Fruit fly (Drosophila melanogaster) whole organism, embryonic: Measurements from ENCODE around the gene Ykt6.

ENCODE experiments used
- CG10147 ChIP-seq: fragments of 200-800 bp; sonication (Bioruptor generic); optimal IDR thresholded peaks from 2 replicates; lab custom pipeline; 2019; ENCODE audit warnings: missing biosample characterization, mild to moderate bottlenecking, missing genetic modification characterization, moderate library complexity
- CG12219 ChIP-seq: fragments of 200-800 bp; sonication (Bioruptor generic); optimal IDR thresholded peaks from 3 replicates; lab custom pipeline; 2018; ENCODE audit warnings: missing biosample characterization, mild to moderate bottlenecking, missing genetic modification characterization
- CG12744 ChIP-seq: fragments of 200-800 bp; sonication (Bioruptor generic); optimal IDR thresholded peaks from 2 replicates; lab custom pipeline; 2016; ENCODE audit warnings: missing biosample characterization, missing genetic modification characterization
- CG13775 ChIP-seq: fragments of 200-800 bp; sonication (Bioruptor generic); optimal IDR thresholded peaks from 3 replicates; lab custom pipeline; 2017; ENCODE audit warnings: missing biosample characterization, mild to moderate bottlenecking, missing genetic modification characterization
- CG14441 ChIP-seq: fragments of 200-800 bp; sonication (Bioruptor generic); IDR thresholded peaks from 2 replicates; pipeline ENCODE4 v1.3.6; 2022; ENCODE audit warnings: missing biosample characterization, missing genetic modification characterization
- CG14667 ChIP-seq: fragments of 200-800 bp; sonication (Bioruptor generic); IDR thresholded peaks from 2 replicates; pipeline ENCODE4 v1.3.6; 2022; ENCODE audit warnings: missing biosample characterization, missing genetic modification characterization
- CG15073 ChIP-seq: fragments of 200-800 bp; sonication (Bioruptor generic); optimal IDR thresholded peaks from 2 replicates; lab custom pipeline; 2016; ENCODE audit warnings: missing biosample characterization, missing genetic modification characterization
- CG1529 ChIP-seq: fragments of 200-800 bp; sonication (Bioruptor generic); optimal IDR thresholded peaks from 3 replicates; lab custom pipeline; 2018; ENCODE audit warnings: missing biosample characterization, missing genetic modification characterization
- CG4404 ChIP-seq: fragments of 200-800 bp; sonication (Bioruptor generic); IDR thresholded peaks from 2 replicates; pipeline ENCODE4 v1.3.6; 2022; ENCODE audit warnings: missing biosample characterization, missing genetic modification characterization
- CG5180 ChIP-seq: fragments of 200-800 bp; sonication (Bioruptor generic); optimal IDR thresholded peaks from 3 replicates; lab custom pipeline; 2017; ENCODE audit warnings: missing biosample characterization, missing genetic modification characterization, mild to moderate bottlenecking, moderate library complexity, missing genetic modification reagents
- CG7987 ChIP-seq: fragments of 200-800 bp; sonication (Bioruptor generic); optimal IDR thresholded peaks from 2 replicates; lab custom pipeline; 2018; ENCODE audit warnings: missing biosample characterization, mild to moderate bottlenecking, missing genetic modification characterization, moderate library complexity
- CG8281 ChIP-seq: fragments of 200-800 bp; sonication (Bioruptor generic); optimal IDR thresholded peaks from 2 replicates; lab custom pipeline; 2018; ENCODE audit warnings: missing biosample characterization, mild to moderate bottlenecking, missing genetic modification characterization, moderate library complexity
- CrebB ChIP-seq: fragments of 200-800 bp; sonication (Bioruptor generic); optimal IDR thresholded peaks from 3 replicates; lab custom pipeline; 2018; ENCODE audit warnings: missing biosample characterization, mild to moderate bottlenecking, missing genetic modification characterization
- Dref ChIP-seq: fragments of 200-800 bp; sonication (Bioruptor generic); IDR thresholded peaks from 2 replicates; pipeline ENCODE4 v1.3.6; 2022; ENCODE audit warnings: missing biosample characterization, missing genetic modification characterization
- Eip74EF ChIP-seq, 2 experiments: fragments of 200-800 bp in 1 of 2; fragments of >200 bp in 1 of 2; sonication (Bioruptor generic) in 1 of 2; optimal IDR thresholded peaks; 2 replicates each; lab custom pipeline; 2017 to 2019; ENCODE audit warnings: missing biosample characterization in 2 of 2, missing genetic modification characterization in 2 of 2, mild to moderate bottlenecking in 1 of 2, moderate library complexity in 1 of 2
- Fer1 ChIP-seq: fragments of 200-800 bp; sonication (Bioruptor generic); optimal IDR thresholded peaks from 2 replicates; lab custom pipeline; 2017; ENCODE audit warnings: missing biosample characterization, mild to moderate bottlenecking, missing genetic modification characterization
- Gug ChIP-seq: fragments of 200-800 bp; sonication (Bioruptor generic); IDR thresholded peaks from 4 replicates; pipeline ENCODE4 v1.3.6; 2022; ENCODE audit warnings: missing biosample characterization, missing genetic modification characterization
- MTF-1 ChIP-seq: fragments of 200-800 bp; sonication (Bioruptor generic); optimal IDR thresholded peaks from 2 replicates; lab custom pipeline; 2018; ENCODE audit warnings: missing biosample characterization, mild to moderate bottlenecking, missing genetic modification characterization, borderline replicate concordance
- Mad ChIP-seq: fragments of 200-800 bp; sonication (Bioruptor generic); optimal IDR thresholded peaks from 2 replicates; lab custom pipeline; 2016; ENCODE audit warnings: missing biosample characterization, missing genetic modification characterization
- Nf-YA ChIP-seq: fragments of 200-800 bp; sonication (Bioruptor generic); IDR thresholded peaks from 2 replicates; pipeline ENCODE4 v1.3.6; 2022; ENCODE audit warnings: missing biosample characterization, missing genetic modification characterization
- Scr ChIP-seq: fragments of 200-800 bp; sonication (Bioruptor generic); IDR thresholded peaks from 2 replicates; pipeline ENCODE4 v1.3.6; 2022; ENCODE audit warnings: missing biosample characterization, missing genetic modification characterization; ENCODE audit not compliant: partially characterized antibody
- Sox102F ChIP-seq: fragments of 200-800 bp; sonication (Bioruptor generic); optimal IDR thresholded peaks from 2 replicates; lab custom pipeline; 2018; ENCODE audit warnings: missing biosample characterization, mild to moderate bottlenecking, missing genetic modification characterization, moderate library complexity
- YL-1 ChIP-seq: fragments of 200-800 bp; sonication (Bioruptor generic); optimal IDR thresholded peaks from 3 replicates; lab custom pipeline; 2017; ENCODE audit warnings: missing biosample characterization, mild to moderate bottlenecking, missing genetic modification characterization
- ash1 ChIP-seq: fragments of 200-800 bp; sonication (Bioruptor generic); optimal IDR thresholded peaks from 2 replicates; lab custom pipeline; 2018; ENCODE audit warnings: missing biosample characterization, mild to moderate bottlenecking, missing genetic modification characterization
- az2 ChIP-seq: fragments of 200-800 bp; sonication (Bioruptor generic); optimal IDR thresholded peaks from 3 replicates; lab custom pipeline; 2016; ENCODE audit warnings: missing biosample characterization, missing genetic modification characterization
- bab2 ChIP-seq: fragments of 200-800 bp; sonication (Bioruptor generic); optimal IDR thresholded peaks from 2 replicates; lab custom pipeline; 2016; ENCODE audit warnings: missing biosample characterization, missing genetic modification characterization
- bsh ChIP-seq, 2 experiments: fragments of 200-800 bp; sonication (Bioruptor generic); optimal IDR thresholded peaks; 2 replicates each; lab custom pipeline; 2017 to 2018; ENCODE audit warnings: mild to moderate bottlenecking in 2 of 2, missing biosample characterization in 2 of 2, missing genetic modification characterization in 2 of 2, moderate library complexity in 1 of 2
- cad ChIP-seq: fragments of >200 bp; optimal IDR thresholded peaks from 2 replicates; lab custom pipeline; 2017; ENCODE audit warnings: missing biosample characterization, missing genetic modification characterization
- croc ChIP-seq: fragments of 200-800 bp; sonication (Bioruptor generic); conservative IDR thresholded peaks from 3 replicates; pipeline ENCODE4 v1.3.6; 2022; ENCODE audit warnings: missing biosample characterization, missing genetic modification characterization
- ewg ChIP-seq: fragments of 200-800 bp; sonication (Bioruptor generic); optimal IDR thresholded peaks from 3 replicates; lab custom pipeline; 2017; ENCODE audit warnings: mild to moderate bottlenecking, missing biosample characterization, missing genetic modification reagents, missing genetic modification characterization
- ftz-f1 ChIP-seq: fragments of 200-800 bp; sonication (Bioruptor generic); optimal IDR thresholded peaks from 2 replicates; lab custom pipeline; 2016; ENCODE audit warnings: missing biosample characterization, missing genetic modification characterization
- hb ChIP-seq: fragments of 200-800 bp; sonication (Bioruptor generic); IDR thresholded peaks from 3 replicates; pipeline ENCODE4 v1.3.6; 2022; ENCODE audit warnings: missing biosample characterization, missing genetic modification characterization; ENCODE audit not compliant: partially characterized antibody
- hbn ChIP-seq: fragments of 200-800 bp; sonication (Bioruptor generic); IDR thresholded peaks from 2 replicates; pipeline ENCODE4 v1.3.6; 2022; ENCODE audit warnings: missing biosample characterization, missing genetic modification characterization; ENCODE audit not compliant: partially characterized antibody
- kah ChIP-seq: fragments of 200-800 bp; sonication (Bioruptor generic); optimal IDR thresholded peaks from 2 replicates; lab custom pipeline; 2018; ENCODE audit warnings: missing biosample characterization, mild to moderate bottlenecking, missing genetic modification characterization
- lmd ChIP-seq: fragments of 200-800 bp; sonication (Bioruptor generic); IDR thresholded peaks from 2 replicates; pipeline ENCODE4 v1.3.6; 2022; ENCODE audit warnings: missing biosample characterization, missing genetic modification characterization
- mld ChIP-seq: fragments of 200-800 bp; sonication (Bioruptor generic); IDR thresholded peaks from 3 replicates; pipeline ENCODE4 v1.3.6; 2022; ENCODE audit warnings: missing biosample characterization, missing genetic modification characterization; ENCODE audit not compliant: partially characterized antibody
- onecut ChIP-seq: fragments of 200-800 bp; sonication (Bioruptor generic); IDR thresholded peaks from 2 replicates; pipeline ENCODE4 v1.3.6; 2022; ENCODE audit warnings: missing biosample characterization, missing genetic modification characterization
- pho ChIP-seq: fragments of 200-800 bp; sonication (Bioruptor generic); optimal IDR thresholded peaks from 2 replicates; lab custom pipeline; 2016; ENCODE audit warnings: missing biosample characterization, missing genetic modification characterization
- psq ChIP-seq: fragments of 200-800 bp; sonication (Bioruptor generic); optimal IDR thresholded peaks from 2 replicates; lab custom pipeline; 2017; ENCODE audit warnings: missing biosample characterization, missing genetic modification characterization
- pzg ChIP-seq: fragments of 200-800 bp; sonication (Bioruptor generic); optimal IDR thresholded peaks from 3 replicates; lab custom pipeline; 2018; ENCODE audit warnings: missing biosample characterization, mild to moderate bottlenecking, missing genetic modification characterization, moderate library complexity
- rib ChIP-seq: fragments of 200-800 bp; sonication (Bioruptor generic); IDR thresholded peaks from 2 replicates; pipeline ENCODE4 v1.3.6; 2022; ENCODE audit warnings: missing biosample characterization, missing genetic modification characterization
- sisA ChIP-seq: fragments of 200-800 bp; sonication (Bioruptor generic); IDR thresholded peaks from 2 replicates; pipeline ENCODE4 v1.3.6; 2022; ENCODE audit warnings: missing biosample characterization, missing genetic modification characterization
- sna ChIP-seq: fragments of 200-800 bp; sonication (Bioruptor generic); IDR thresholded peaks from 2 replicates; pipeline ENCODE4 v1.3.6; 2022; ENCODE audit warnings: missing biosample characterization, missing genetic modification characterization; ENCODE audit not compliant: partially characterized antibody
- stwl ChIP-seq: fragments of 200-800 bp; sonication (Bioruptor generic); optimal IDR thresholded peaks from 3 replicates; lab custom pipeline; 2018; ENCODE audit warnings: missing biosample characterization, mild to moderate bottlenecking, missing genetic modification characterization, moderate library complexity
- tgo ChIP-seq: fragments of 200-800 bp; sonication (Bioruptor generic); IDR thresholded peaks from 3 replicates; pipeline ENCODE4 v1.3.6; 2022; ENCODE audit warnings: missing biosample characterization, missing genetic modification characterization
- tll ChIP-seq, 2 experiments: fragments of 200-800 bp in 1 of 2; fragments of >200 bp in 1 of 2; sonication (Bioruptor generic) in 1 of 2; optimal IDR thresholded peaks; 2 replicates each; lab custom pipeline; 2017 to 2019; ENCODE audit warnings: missing biosample characterization in 2 of 2, missing genetic modification characterization in 2 of 2, mild to moderate bottlenecking in 1 of 2, moderate library complexity in 1 of 2
- wdn ChIP-seq: fragments of 200-800 bp; sonication (Bioruptor generic); IDR thresholded peaks from 2 replicates; pipeline ENCODE4 v1.3.6; 2022; ENCODE audit warnings: missing biosample characterization, missing genetic modification characterization
- yki ChIP-seq: fragments of >200 bp; optimal IDR thresholded peaks from 3 replicates; lab custom pipeline; 2018

Gene Ykt6

DNA sequence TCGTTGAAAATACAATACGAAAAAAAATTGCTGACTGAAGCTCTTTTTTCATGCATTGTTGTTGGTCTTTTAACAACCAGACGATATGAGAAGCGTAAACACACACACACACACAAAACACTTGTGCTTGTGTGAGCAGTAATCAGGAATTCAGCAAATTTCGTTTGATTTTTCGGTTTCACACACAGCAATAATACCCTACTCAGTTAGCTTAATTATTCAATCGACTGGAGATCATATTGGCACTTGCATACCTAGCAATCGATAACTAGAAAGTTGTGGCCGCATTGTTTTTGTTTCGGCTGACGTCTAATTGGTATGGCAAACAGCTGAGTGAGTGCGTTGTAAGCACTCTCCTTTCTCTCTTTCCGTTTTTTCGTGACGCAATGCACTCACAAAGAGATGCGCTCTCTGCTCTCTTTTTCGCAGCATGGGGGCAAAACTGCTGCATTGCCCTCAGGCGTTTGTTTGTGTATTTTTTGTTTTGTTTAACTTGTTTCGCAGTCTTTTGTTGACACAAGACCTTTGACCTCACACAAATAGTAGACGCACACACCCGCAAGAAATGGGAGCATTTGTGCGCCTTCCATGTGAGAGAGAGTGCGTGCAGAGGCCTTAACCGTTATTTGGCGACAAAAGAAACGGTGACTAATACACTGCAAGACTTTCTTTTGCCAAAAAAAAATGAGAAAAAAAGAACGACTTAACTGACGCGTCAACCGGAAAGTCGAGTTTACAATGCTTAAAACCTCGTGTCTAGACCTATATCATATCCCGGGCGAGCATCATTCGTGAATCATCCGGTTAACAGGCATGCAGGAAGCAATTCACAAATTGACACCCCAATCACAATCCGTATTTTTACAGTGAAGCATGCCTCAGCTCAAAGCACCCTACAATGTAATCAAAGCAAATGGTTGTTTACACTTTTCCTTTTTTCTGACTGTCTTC, 24.8 kb downstream of the Ykt6 start (continued):
- TF ChIP-seq ash1 (GFP tag; lab: Kevin White, UChicago) (no peak), Mad (GFP tag; lab: Kevin White, UChicago) (no peak), CG13775 (no peak), yki (lab: Kevin White, UChicago) (peak; percentile 7), CG4404 (GFP tag; lab: Robert Waterston, UW) (no peak), onecut (GFP tag; lab: Robert Waterston, UW) (no peak; the same call in 1 of the 2 replicates), stwl (no peak), Eip74EF (GFP tag; optimal IDR thresholded peaks at IDR 0.05; lab: Kevin White, UChicago) (no peak), kah (GFP tag; lab: Kevin White, UChicago) (no peak), Dref (no peak), sna (GFP tag; lab: Robert Waterston, UW) (0 out of 2 replicates have a peak, but pooled peaks have one; percentile 19), hbn (GFP tag; lab: Robert Waterston, UW) (no peak), CrebB (tag; lab: Kevin White, UChicago) (no peak), CG15073 (GFP tag; lab: Kevin White, UChicago) (no peak), CG8281 (tag; lab: Kevin White, UChicago) (no peak), lmd (peak; percentile 45; the same call in 1 of the 2 replicates), CG1529 (GFP tag; lab: Kevin White, UChicago) (no peak), az2 (GFP tag; lab: Kevin White, UChicago) (no peak), CG12744 (GFP tag; lab: Kevin White, UChicago) (no peak), pho (no peak), psq (GFP tag; lab: Kevin White, UChicago) (no peak), croc (no peak), pzg (GFP tag; lab: Kevin White, UChicago) (no peak), YL-1 (GFP tag; lab: Kevin White, UChicago) (no peak), bab2 (GFP tag; lab: Kevin White, UChicago) (peak; percentile 22), cad (GFP tag; lab: Kevin White, UChicago) (no peak), CG5180 (no peak), CG14441 (GFP tag; lab: Robert Waterston, UW) (0 out of 2 replicates have a peak, but pooled peaks have one; percentile 35), hb (no peak), Nf-YA (GFP tag; lab: Robert Waterston, UW) (no peak), CG14667 (GFP tag; lab: Robert Waterston, UW) (no peak), wdn (GFP tag; lab: Robert Waterston, UW) (no peak), bsh (GFP tag; optimal IDR thresholded peaks at IDR 0.05; lab: Kevin White, UChicago) (peak; percentile 3 to 49), tll (GFP tag; optimal IDR thresholded peaks at IDR 0.05; lab: Kevin White, UChicago) (no peak), CG10147 (GFP tag; lab: Kevin White, UChicago) (peak; percentile 27), ftz-f1 (no peak), Fer1 (peak; percentile 12), CG12219 (GFP tag; lab: Kevin White, UChicago) (no peak), mld (no peak), Sox102F (GFP tag; lab: Kevin White, UChicago) (peak; percentile 49), rib (GFP tag; lab: Robert Waterston, UW) (no peak), MTF-1 (GFP tag; lab: Kevin White, UChicago) (peak; percentile 10), tgo (GFP tag; lab: Robert Waterston, UW) (peak; percentile 33; the same call in 2 of the 3 replicates), Scr (GFP tag; lab: Robert Waterston, UW) (no peak; the same call in 1 of the 2 replicates), Gug (GFP tag; lab: Robert Waterston, UW) (no peak), CG7987 (GFP tag; lab: Kevin White, UChicago) (no peak), sisA (GFP tag; lab: Robert Waterston, UW) (0 out of 2 replicates have a peak, but pooled peaks have one; percentile 15), ewg (GFP tag; lab: Kevin White, UChicago) (peak; percentile 1)
